Worm (Caenorhabditis elegans): ENCODE data around the gene srbc-2.
A peak's percentile ranks its signal among the peaks of the same experiment; 100 is the strongest.

Gene srbc-2

DNA sequence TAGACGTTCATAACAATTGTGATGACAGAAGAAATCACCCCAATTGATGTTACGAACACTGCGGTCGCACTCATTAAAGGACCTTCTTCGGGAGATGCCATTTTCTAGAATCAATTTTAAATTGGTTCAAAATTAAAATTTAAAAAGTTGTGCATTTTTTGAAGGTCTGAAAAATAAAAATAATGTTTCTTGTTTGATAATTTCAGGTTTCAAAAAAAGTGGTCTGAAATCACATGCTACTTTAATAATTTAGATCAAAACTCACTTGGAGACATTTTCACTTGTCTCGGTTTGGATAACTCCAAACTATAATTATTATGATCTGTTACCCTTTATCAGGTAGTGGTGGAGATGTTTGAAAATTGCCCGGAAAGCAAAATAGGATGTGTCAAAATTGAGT lies at the start of gene srbc-2:
srbc-2 (minus strand) TSS at position 101 of the 400 bp plus-strand sequence.
- no peak for TF ChIP-seq nhr-80 (tag; optimal IDR thresholded peaks at IDR 0.05)
- no peak for TF ChIP-seq rpc-1 (optimal IDR thresholded peaks at IDR 0.05)
- TF ChIP-seq rpc-1 (tag; optimal IDR thresholded peaks at IDR 0.05), result no peak
- no peak for TF ChIP-seq ceh-91 (GFP tag; IDR thresholded peaks at IDR 0.05)
- no peak for TF ChIP-seq unc-130 (GFP tag; optimal IDR thresholded peaks at IDR 0.05)
- TF ChIP-seq let-607 (tag; optimal IDR thresholded peaks at IDR 0.05), result no peak
- TF ChIP-seq F49E8.2 (tag; optimal IDR thresholded peaks at IDR 0.05; ENCODE audit: insufficient read depth), result no peak
- TF ChIP-seq attf-5 (GFP tag; optimal IDR thresholded peaks at IDR 0.05), result no peak
- TF ChIP-seq F52B5.7 (tag; optimal IDR thresholded peaks at IDR 0.05), result no peak
- TF ChIP-seq lin-40 (tag; optimal IDR thresholded peaks at IDR 0.05), result no peak
- TF ChIP-seq ceh-58 (GFP tag; IDR thresholded peaks at IDR 0.05), result no peak
- no peak for TF ChIP-seq let-526 (GFP tag; IDR thresholded peaks at IDR 0.05)
- TF ChIP-seq pbrm-1 (GFP tag; IDR thresholded peaks at IDR 0.05), result no peak

DNA sequence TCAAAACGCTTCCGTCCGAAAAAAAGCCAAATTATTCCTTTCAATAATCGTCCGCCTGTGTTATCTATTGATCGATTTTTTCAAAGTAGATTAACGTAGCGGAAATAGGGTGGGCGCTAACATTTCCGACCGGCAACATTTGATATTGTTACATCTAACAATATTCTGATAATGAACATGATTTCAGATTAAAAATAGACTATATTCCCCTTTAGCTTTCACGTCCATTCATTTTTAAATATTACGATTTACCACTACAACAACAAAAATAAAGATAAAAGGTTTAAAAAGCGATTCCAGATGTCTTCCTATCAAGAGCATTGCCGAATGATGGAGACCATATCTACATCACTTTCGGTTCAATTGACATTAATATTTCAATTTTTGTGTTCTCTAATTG lies 49.2 kb upstream of the srbc-2 start, which contains the start of gene srab-22:
srab-22 (plus strand) TSS at position 301 of the 400 bp plus-strand sequence.
- TF ChIP-seq F49E8.2 (tag; optimal IDR thresholded peaks at IDR 0.05; ENCODE audit: insufficient read depth) (no peak), F10E7.11 (tag; optimal IDR thresholded peaks at IDR 0.05) (no peak)

DNA sequence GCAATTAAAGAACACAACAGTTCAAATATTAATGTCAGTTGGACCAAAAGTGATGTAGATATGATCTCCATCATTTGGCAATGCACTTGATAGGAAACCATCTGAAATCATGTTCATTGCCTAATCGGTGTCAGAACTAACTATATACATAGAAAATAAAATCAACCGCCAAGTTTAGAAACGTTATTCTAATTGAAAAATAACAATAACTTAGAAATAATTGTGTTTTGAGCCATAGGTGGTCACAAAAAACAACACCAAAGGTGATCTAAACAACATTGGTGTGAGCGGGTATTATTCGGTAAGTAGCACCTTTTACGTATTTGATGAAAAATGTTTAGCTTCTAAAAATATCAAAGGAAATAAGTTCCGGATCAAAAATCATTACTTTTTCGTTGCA lies 47.5 kb upstream of the srbc-2 start, which contains the start of gene srab-21:
srab-21 (minus strand) TSS at position 101 of the 400 bp plus-strand sequence.
- TF ChIP-seq sdz-38 (tag; optimal IDR thresholded peaks at IDR 0.05), result no peak
- TF ChIP-seq mxl-1 (tag; optimal IDR thresholded peaks at IDR 0.05), result no peak
- no peak for TF ChIP-seq snpc-4 (GFP tag; optimal IDR thresholded peaks at IDR 0.05)
- no peak for TF ChIP-seq snpc-4 (tag; optimal IDR thresholded peaks at IDR 0.05)

DNA sequence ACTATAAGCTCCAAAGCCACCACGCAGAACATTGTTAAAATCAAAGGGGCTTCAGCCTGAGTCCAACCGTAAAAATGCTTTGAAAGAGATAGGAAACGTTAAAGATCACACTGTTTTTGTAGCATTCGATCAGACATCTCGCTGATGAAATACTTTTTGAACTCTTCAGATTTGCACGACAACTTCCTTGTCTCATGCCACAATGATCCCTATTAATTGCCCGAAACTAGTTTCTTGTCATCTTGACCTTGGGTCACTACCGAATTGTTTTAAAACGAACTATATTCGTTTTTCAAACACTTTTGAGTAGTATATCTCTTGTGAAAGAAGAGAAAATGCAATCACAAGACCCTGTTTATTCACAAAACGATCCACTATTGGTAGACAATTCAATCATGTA lies 41.1 kb upstream of the srbc-2 start, which contains the start of gene T20D4.3:
T20D4.3 (plus strand) TSS at position 301 of the 400 bp plus-strand sequence.
- TF ChIP-seq nhr-90 (tag; optimal IDR thresholded peaks at IDR 0.05) (no peak), hsf-1 (GFP tag; IDR thresholded peaks at IDR 0.05) (no peak), ztf-6 (GFP tag; IDR thresholded peaks at IDR 0.05) (no peak), T26A5.8 (tag; optimal IDR thresholded peaks at IDR 0.05) (no peak), K11D2.4 (GFP tag; IDR thresholded peaks at IDR 0.05) (no peak), egl-44 (GFP tag; IDR thresholded peaks at IDR 0.05) (no peak), B0261.1 (tag; optimal IDR thresholded peaks at IDR 0.05) (no peak), F10E7.11 (tag; optimal IDR thresholded peaks at IDR 0.05) (no peak), K12H6.12 (tag; optimal IDR thresholded peaks at IDR 0.05) (no peak), chd-7 (tag; optimal IDR thresholded peaks at IDR 0.05) (no peak), nhr-27 (tag; optimal IDR thresholded peaks at IDR 0.05) (no peak), ztf-26 (tag; optimal IDR thresholded peaks at IDR 0.05) (no peak)

DNA sequence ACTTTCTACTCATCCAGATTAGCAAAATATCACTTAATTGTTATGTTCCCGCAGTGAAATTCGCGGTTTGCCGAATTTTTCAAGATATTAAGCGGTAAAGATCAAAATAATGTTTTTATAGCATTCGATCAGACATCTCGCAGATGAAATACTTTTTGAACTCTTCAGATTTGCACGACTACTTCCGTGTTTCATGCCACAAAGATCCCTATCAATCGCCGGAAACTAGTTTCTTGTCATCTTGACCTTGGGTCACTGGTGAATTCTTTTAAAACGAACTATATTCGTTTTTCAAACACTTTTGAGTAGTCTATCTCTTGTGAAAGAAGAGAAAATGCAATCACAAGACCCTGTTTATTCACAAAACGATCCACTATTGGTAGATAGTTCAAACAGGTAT lies 36.1 kb upstream of the srbc-2 start, which contains the start of gene txt-11:
txt-11 (plus strand) TSS at position 301 of the 400 bp plus-strand sequence.
- TF ChIP-seq Y56A3A.18 (GFP tag; IDR thresholded peaks at IDR 0.05) (no peak), repo-1 (tag; optimal IDR thresholded peaks at IDR 0.05) (no peak), xnd-1 (tag; optimal IDR thresholded peaks at IDR 0.05) (no peak)

DNA sequence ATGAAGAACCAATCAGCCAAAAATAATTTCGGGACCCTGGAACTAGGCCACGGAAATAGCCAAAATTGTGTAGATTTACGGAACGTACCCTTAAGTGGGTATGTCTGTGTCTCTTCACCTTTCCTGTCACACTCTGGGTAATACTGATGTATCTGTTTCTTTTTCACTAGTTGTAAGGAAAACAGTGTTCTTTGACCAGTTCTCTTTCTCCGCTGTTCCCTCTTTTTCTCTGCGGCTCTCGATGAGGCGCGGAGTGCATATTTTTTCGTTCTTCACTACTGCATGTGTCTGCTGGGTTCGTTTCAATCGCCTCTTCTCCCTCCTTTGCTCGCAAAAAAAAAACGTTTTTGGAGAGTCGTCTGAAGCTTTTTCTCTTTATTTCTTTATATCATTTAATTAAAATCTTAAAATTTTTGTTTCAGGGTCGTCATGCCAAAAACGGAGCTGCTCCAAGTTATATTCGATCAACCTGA lies 33.3 kb upstream of the srbc-2 start, which contains the start of gene arrd-22:
arrd-22 (plus strand) TSS at position 423 of the 473 bp plus-strand sequence.
- TF ChIP-seq bed-2 (GFP tag; IDR thresholded peaks at IDR 0.05), result no peak
- peak; percentile 15 for TF ChIP-seq ceh-27 (GFP tag; optimal IDR thresholded peaks at IDR 0.05)
- no peak for TF ChIP-seq sea-2 (GFP tag; IDR thresholded peaks at IDR 0.05)
